Fruit fly (Drosophila melanogaster): ENCODE data around the gene TpnC73F.
A peak's percentile ranks its signal among the peaks of the same experiment; 100 is the strongest.

Gene TpnC73F

DNA sequence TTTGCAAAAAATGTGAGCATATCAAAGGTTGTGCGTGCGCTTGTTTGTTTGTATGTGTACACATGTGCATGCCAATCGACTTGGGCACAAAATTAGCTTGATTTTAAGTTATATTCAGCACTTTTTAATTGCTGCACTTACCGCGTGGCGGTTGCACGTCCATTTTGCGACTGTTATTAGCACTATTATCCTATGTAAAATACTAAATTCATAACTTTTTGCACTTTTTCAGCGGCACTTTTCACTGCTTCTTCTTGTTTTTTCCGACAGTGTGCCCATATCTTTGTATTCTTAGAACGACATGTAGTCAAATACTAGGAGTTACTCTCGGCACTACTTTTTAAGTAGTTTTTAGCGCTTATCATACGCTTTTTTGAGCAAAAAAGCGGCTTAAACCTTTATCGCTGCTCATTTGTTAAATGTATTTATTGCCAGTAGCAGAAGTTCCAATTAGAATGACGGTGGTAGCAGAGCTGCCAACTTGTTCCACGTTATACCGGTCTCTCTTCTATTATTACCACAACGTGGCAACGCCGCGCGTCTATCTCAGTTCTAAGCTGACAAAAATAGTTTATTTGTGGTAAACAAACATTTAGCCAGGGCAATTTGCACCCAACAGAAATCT, 3.5 kb upstream of the TpnC73F start, which contains the start of the genes scaf6 and Papst2 (continued):
- TF ChIP-seq CG14965 (GFP tag; optimal IDR thresholded peaks at IDR 0.05; ENCODE audit: borderline replicate concordance): no peak
- TF ChIP-seq Elba2 (GFP tag; optimal IDR thresholded peaks at IDR 0.05): peak; percentile 95
- peak; percentile 85 for TF ChIP-seq YL-1 (GFP tag; optimal IDR thresholded peaks at IDR 0.05)
- peak; percentile 58 for TF ChIP-seq Scr (GFP tag; IDR thresholded peaks at IDR 0.05; ENCODE audit: partially characterized antibody)
- no peak for TF ChIP-seq vvl (GFP tag; IDR thresholded peaks at IDR 0.05)
- TF ChIP-seq CG15479 (GFP tag; optimal IDR thresholded peaks at IDR 0.05): no peak
- TF ChIP-seq CG12942 (GFP tag; optimal IDR thresholded peaks at IDR 0.05): no peak
- TF ChIP-seq Sox102F (GFP tag; optimal IDR thresholded peaks at IDR 0.05): no peak
- no peak for TF ChIP-seq pita (GFP tag; optimal IDR thresholded peaks at IDR 0.05)
- TF ChIP-seq cwo (GFP tag; optimal IDR thresholded peaks at IDR 0.05): no peak
- no peak for TF ChIP-seq Spps (tag; optimal IDR thresholded peaks at IDR 0.05)
- TF ChIP-seq Side (GFP tag; optimal IDR thresholded peaks at IDR 0.05): no peak
- no peak for TF ChIP-seq mirr (GFP tag; optimal IDR thresholded peaks at IDR 0.05)
- TF ChIP-seq CG17568 (GFP tag; optimal IDR thresholded peaks at IDR 0.05): no peak
- no peak for TF ChIP-seq CG6654 (GFP tag; optimal IDR thresholded peaks at IDR 0.05)
- no peak for TF ChIP-seq kay (GFP tag; optimal IDR thresholded peaks at IDR 0.05)
- peak; percentile 48; the same call in 1 of the 2 replicates for TF ChIP-seq bbx (GFP tag; IDR thresholded peaks at IDR 0.05; ENCODE audit: partially characterized antibody)
- TF ChIP-seq CG13775 (GFP tag; optimal IDR thresholded peaks at IDR 0.05): peak; percentile 19
- TF ChIP-seq aop (GFP tag; IDR thresholded peaks at IDR 0.05): no peak
- TF ChIP-seq sug (tag; optimal IDR thresholded peaks at IDR 0.05): peak; percentile 12
- TF ChIP-seq CG6854 (GFP tag; optimal IDR thresholded peaks at IDR 0.05): no peak
- peak; percentile 41 for TF ChIP-seq row (GFP tag; IDR thresholded peaks at IDR 0.05)
- no peak for TF ChIP-seq mam (GFP tag; optimal IDR thresholded peaks at IDR 0.05)
- TF ChIP-seq CG16813 (GFP tag; IDR thresholded peaks at IDR 0.05; ENCODE audit: partially characterized antibody): peak; percentile 26; the same call in 1 of the 3 replicates
- TF ChIP-seq sr (GFP tag; IDR thresholded peaks at IDR 0.05): no peak
- TF ChIP-seq Meics (GFP tag; optimal IDR thresholded peaks at IDR 0.05): no peak
- TF ChIP-seq H15 (GFP tag; IDR thresholded peaks at IDR 0.05): no peak
- TF ChIP-seq Doc2 (GFP tag; IDR thresholded peaks at IDR 0.05): no peak
- TF ChIP-seq CG3407 (GFP tag; optimal IDR thresholded peaks at IDR 0.05): no peak
- no peak for TF ChIP-seq sd (tag; optimal IDR thresholded peaks at IDR 0.05)
- TF ChIP-seq Opbp (GFP tag; IDR thresholded peaks at IDR 0.05; ENCODE audit: partially characterized antibody): peak; percentile 53; the same call in 1 of the 3 replicates
- no peak for TF ChIP-seq Dip2 (GFP tag; IDR thresholded peaks at IDR 0.05)
- TF ChIP-seq ase (GFP tag; IDR thresholded peaks at IDR 0.05): no peak
- no peak for TF ChIP-seq Ptx1 (GFP tag; IDR thresholded peaks at IDR 0.05)
- no peak for TF ChIP-seq prd (optimal IDR thresholded peaks at IDR 0.05)
- no peak; the same call in 2 of the 3 replicates for TF ChIP-seq prd (GFP tag; IDR thresholded peaks at IDR 0.05)
- peak; percentile 68 for TF ChIP-seq Myb (GFP tag; optimal IDR thresholded peaks at IDR 0.05)
- no peak for TF ChIP-seq Hr78 (GFP tag; optimal IDR thresholded peaks at IDR 0.05)
- no peak for TF ChIP-seq grau (tag; optimal IDR thresholded peaks at IDR 0.05)
- no peak for TF ChIP-seq ham (GFP tag; IDR thresholded peaks at IDR 0.05)
- no peak for TF ChIP-seq CG17328 (GFP tag; IDR thresholded peaks at IDR 0.05)
- TF ChIP-seq E2f2 (GFP tag; IDR thresholded peaks at IDR 0.05): peak; percentile 38; the same call in 1 of the 2 replicates
- TF ChIP-seq inv (GFP tag; IDR thresholded peaks at IDR 0.05; ENCODE audit: partially characterized antibody): no peak
- no peak for TF ChIP-seq CG6175 (GFP tag; IDR thresholded peaks at IDR 0.05)
- no peak for TF ChIP-seq crc (GFP tag; optimal IDR thresholded peaks at IDR 0.05)
- peak; percentile 55 for TF ChIP-seq CG15514 (GFP tag; optimal IDR thresholded peaks at IDR 0.05)
- TF ChIP-seq knrl (GFP tag; IDR thresholded peaks at IDR 0.05; ENCODE audit: partially characterized antibody): peak; percentile 60; the same call in 2 of the 3 replicates
- TF ChIP-seq eyg (GFP tag; optimal IDR thresholded peaks at IDR 0.05): no peak
- peak; percentile 94 to 97 for TF ChIP-seq insv (GFP tag; optimal IDR thresholded peaks at IDR 0.05)
- peak; percentile 8; the same call in 1 of the 2 replicates for TF ChIP-seq CG32532 (GFP tag; IDR thresholded peaks at IDR 0.05)
